Worm (Caenorhabditis elegans) whole organism, midembryonic: Measurements from ENCODE around the gene C04C11.25.

Experiments
- cog-1 ChIP-seq: sonication (generic microtip); optimal IDR thresholded peaks from 2 replicates; lab custom pipeline; 2016; ENCODE audit warnings: missing genetic modification characterization, missing compliant biosample characterization
- tab-1 ChIP-seq: fragments of 200-800 bp; sonication (Bioruptor generic); IDR thresholded peaks from 2 replicates; pipeline ENCODE4 v1.3.6; 2022; ENCODE audit warnings: missing genetic modification characterization, missing compliant biosample characterization

ce11 chrX:14001494-14001974, 13.7 kb downstream of the C04C11.25 start, which contains the start of gene cytb-5.1:
- TF ChIP-seq cog-1 (no peak), tab-1 (GFP tag; lab: Robert Waterston, UW) (no peak)
